Worm (Caenorhabditis elegans) whole organism, early embryonic: Measurements from ENCODE around the gene sre-53.

ENCODE experiments used
- aly-1 ChIP-seq: sonication (generic microtip); optimal IDR thresholded peaks from 2 replicates; lab custom pipeline; 2016; ENCODE audit warnings: missing genetic modification characterization, missing compliant biosample characterization
- flt-1 ChIP-seq: fragments of 200-800 bp; sonication (Bioruptor generic); IDR thresholded peaks from 2 replicates; pipeline ENCODE4 v1.3.6; 2022; ENCODE audit warnings: missing genetic modification characterization, missing compliant biosample characterization
- scrt-1 ChIP-seq: fragments of 200-800 bp; sonication (Bioruptor generic); IDR thresholded peaks from 2 replicates; pipeline ENCODE4 v1.3.6; 2022; ENCODE audit warnings: missing genetic modification characterization, missing compliant biosample characterization

DNA sequence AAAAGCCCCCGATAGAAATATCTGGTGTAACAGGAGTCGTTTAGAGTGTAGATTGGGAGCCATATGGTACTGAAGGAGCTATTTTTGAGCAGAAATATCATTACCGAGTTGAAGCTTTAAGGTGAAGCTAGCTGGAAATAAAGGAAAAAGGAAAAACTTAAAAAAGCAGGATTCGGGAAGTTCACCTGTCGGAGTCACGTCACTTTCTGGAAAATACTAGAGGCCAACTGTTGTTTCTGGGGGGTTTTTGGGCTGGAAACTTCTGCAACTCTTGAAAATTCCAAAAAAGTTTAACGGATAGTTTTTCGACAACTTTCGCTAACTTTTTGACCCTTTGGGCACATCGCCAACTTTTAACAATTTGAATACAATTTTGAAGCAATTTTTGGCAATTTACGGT, at the start of gene sre-53:
- TF ChIP-seq flt-1 (GFP tag; lab: Robert Waterston, UW) (no peak), scrt-1 (GFP tag; lab: Robert Waterston, UW) (no peak), aly-1 (no peak)
